Worm (Caenorhabditis elegans): ENCODE data around the gene cest-1.2.

- TF ChIP-seq cog-1 (tag; optimal IDR thresholded peaks at IDR 0.05) (no peak), ztf-29 (GFP tag; IDR thresholded peaks at IDR 0.05) (no peak)
Observed at ce11 chrV:14127834-14128233, 32.8 kb downstream of the cest-1.2 start.
